Worm (Caenorhabditis elegans): ENCODE measurements around the gene asm-1.

The asm-1 gene

ce11 chrII:6926488-6926887 is 16.6 kb downstream of the asm-1 start (continued):
- TF ChIP-seq lin-35 (GFP tag; optimal IDR thresholded peaks at IDR 0.05) (no peak), madf-3 (GFP tag; IDR thresholded peaks at IDR 0.05) (no peak), repo-1 (tag; optimal IDR thresholded peaks at IDR 0.05) (no peak), madf-10 (tag; optimal IDR thresholded peaks at IDR 0.05) (peak; percentile 63), somi-1 (GFP tag; optimal IDR thresholded peaks at IDR 0.05) (no peak), snpc-1.3 (tag; optimal IDR thresholded peaks at IDR 0.05; ENCODE audit: insufficient read depth) (no peak), Y79H2A.3 (GFP tag; conservative IDR thresholded peaks at IDR 0.05) (no peak), athp-1 (tag; optimal IDR thresholded peaks at IDR 0.05) (no peak), F37B4.10 (GFP tag; IDR thresholded peaks at IDR 0.05) (no peak), nhr-179 (tag; optimal IDR thresholded peaks at IDR 0.05) (no peak), ceh-40 (GFP tag; IDR thresholded peaks at IDR 0.05) (no peak)

ce11 chrII:6927034-6927433 is 17.2 kb downstream of the asm-1 start:
- TF ChIP-seq rcor-1 (GFP tag; IDR thresholded peaks at IDR 0.05) (no peak), F55B11.4 (tag; optimal IDR thresholded peaks at IDR 0.05; ENCODE audit: borderline replicate concordance, insufficient read depth) (no peak), nhr-120 (GFP tag; IDR thresholded peaks at IDR 0.05) (no peak), hsf-1 (GFP tag; IDR thresholded peaks at IDR 0.05) (no peak), B0336.3 (GFP tag; IDR thresholded peaks at IDR 0.05) (no peak), ets-4 (GFP tag; optimal IDR thresholded peaks at IDR 0.05) (no peak), F37B4.10 (GFP tag; IDR thresholded peaks at IDR 0.05) (0 out of 2 replicates have a peak, but pooled peaks have one; percentile 8), atf-7 (tag; optimal IDR thresholded peaks at IDR 0.05) (peak; percentile 37)

- TF ChIP-seq nhr-80 (tag; optimal IDR thresholded peaks at IDR 0.05) = peak; percentile 43
- TF ChIP-seq xnd-1 (tag; optimal IDR thresholded peaks at IDR 0.05) = no peak
Measured at ce11 chrII:6927603-6928002, 17.7 kb downstream of the asm-1 start, which contains the start of gene F22D3.4. Gene F22D3.4 (minus strand): TSS chrII:6927603.

- TF ChIP-seq sptf-2 (GFP tag; optimal IDR thresholded peaks at IDR 0.05) (no peak), attf-6 (GFP tag; IDR thresholded peaks at IDR 0.05) (no peak), cebp-1 (GFP tag; IDR thresholded peaks at IDR 0.05) (no peak), cebp-1 (tag; optimal IDR thresholded peaks at IDR 0.05) (peak; percentile 38), attf-5 (GFP tag; optimal IDR thresholded peaks at IDR 0.05) (peak; percentile 22), F10E7.11 (tag; optimal IDR thresholded peaks at IDR 0.05) (no peak), ceh-27 (GFP tag; optimal IDR thresholded peaks at IDR 0.05) (peak; percentile 17), hmg-1.2 (GFP tag; IDR thresholded peaks at IDR 0.05) (peak; percentile 62; the same call in 1 of the 2 replicates), lin-35 (GFP tag; optimal IDR thresholded peaks at IDR 0.05) (peak in 1 of 3 experiments; percentile 44), nhr-80 (tag; optimal IDR thresholded peaks at IDR 0.05) (peak; percentile 2), nfyb-1 (GFP tag; IDR thresholded peaks at IDR 0.05) (peak; percentile 25; the same call in 1 of the 2 replicates)
Measured at ce11 chrII:6928416-6928815, 18.5 kb downstream of the asm-1 start, which contains the start of gene flcn-1. Gene flcn-1 (plus strand): TSS chrII:6928763.

ce11 chrII:6930072-6930471 is 20.2 kb downstream of the asm-1 start:
- TF ChIP-seq gei-17 (GFP tag; optimal IDR thresholded peaks at IDR 0.05) (no peak), bed-2 (GFP tag; IDR thresholded peaks at IDR 0.05) (no peak), snpc-1.3 (tag; optimal IDR thresholded peaks at IDR 0.05; ENCODE audit: insufficient read depth) (no peak), aptf-3 (GFP tag; IDR thresholded peaks at IDR 0.05) (no peak), C17E4.6 (GFP tag; IDR thresholded peaks at IDR 0.05) (no peak), Y95B8A.8 (GFP tag; IDR thresholded peaks at IDR 0.05) (no peak), F57C9.4 (tag; optimal IDR thresholded peaks at IDR 0.05) (no peak), cebp-1 (GFP tag; IDR thresholded peaks at IDR 0.05) (no peak), cebp-1 (tag; optimal IDR thresholded peaks at IDR 0.05) (peak; percentile 61), nhr-80 (tag; optimal IDR thresholded peaks at IDR 0.05) (peak; percentile 10), hmg-1.2 (GFP tag; IDR thresholded peaks at IDR 0.05) (peak; percentile 17; the same call in 1 of the 2 replicates), madf-6 (GFP tag; IDR thresholded peaks at IDR 0.05) (no peak)

Data from whole organism, young adult.